Fruit fly (Drosophila melanogaster) whole organism, prepupa: Measurements from ENCODE around the gene CG9550.

Experiments used
- Blimp-1 ChIP-seq: fragments of 200-800 bp; sonication (Bioruptor generic); optimal IDR thresholded peaks from 3 replicates; lab custom pipeline; 2017; ENCODE audit warnings: missing biosample characterization, missing genetic modification characterization, mild to moderate bottlenecking, moderate library complexity, missing genetic modification reagents
- CG10631 ChIP-seq: fragments of 200-800 bp; sonication (Bioruptor generic); optimal IDR thresholded peaks from 2 replicates; lab custom pipeline; 2016; ENCODE audit warnings: missing biosample characterization, missing genetic modification characterization
- CG10669 ChIP-seq: fragments of 200-800 bp; sonication (Bioruptor generic); optimal IDR thresholded peaks from 3 replicates; lab custom pipeline; 2018; ENCODE audit warnings: missing biosample characterization, mild to moderate bottlenecking, missing genetic modification characterization, moderate library complexity
- CG11294 ChIP-seq: fragments of 200-800 bp; sonication (Bioruptor generic); IDR thresholded peaks from 2 replicates; pipeline ENCODE4 v1.3.6; 2022; ENCODE audit warnings: missing biosample characterization, missing genetic modification characterization
- CG11762 ChIP-seq: fragments of 200-800 bp; sonication (Bioruptor generic); optimal IDR thresholded peaks from 3 replicates; lab custom pipeline; 2016; ENCODE audit warnings: missing biosample characterization, missing genetic modification characterization; ENCODE audit not compliant: insufficient read depth
- CG15336 ChIP-seq: fragments of 200-800 bp; sonication (Bioruptor generic); IDR thresholded peaks from 2 replicates; pipeline ENCODE4 v1.3.6; 2022; ENCODE audit warnings: missing biosample characterization, missing genetic modification characterization
- CG1621 ChIP-seq: fragments of 200-800 bp; sonication (Bioruptor generic); optimal IDR thresholded peaks from 3 replicates; lab custom pipeline; 2018; ENCODE audit warnings: missing biosample characterization, mild to moderate bottlenecking, missing genetic modification characterization
- CG16779 ChIP-seq: fragments of 200-800 bp; sonication (Bioruptor generic); optimal IDR thresholded peaks from 3 replicates; lab custom pipeline; 2017; ENCODE audit warnings: missing biosample characterization, mild to moderate bottlenecking, missing genetic modification characterization
- CG3032 ChIP-seq: fragments of 200-800 bp; optimal IDR thresholded peaks from 2 replicates; lab custom pipeline; 2019; ENCODE audit warnings: missing biosample characterization, mild to moderate bottlenecking, missing genetic modification characterization, moderate library complexity
- CG31627 ChIP-seq: fragments of 200-800 bp; sonication (Bioruptor generic); optimal IDR thresholded peaks from 3 replicates; lab custom pipeline; 2016; ENCODE audit warnings: missing biosample characterization, missing genetic modification characterization
- CG32006 ChIP-seq: fragments of 200-800 bp; sonication (Bioruptor generic); optimal IDR thresholded peaks from 3 replicates; lab custom pipeline; 2017; ENCODE audit warnings: missing biosample characterization, mild to moderate bottlenecking, missing genetic modification characterization
- CG3919 ChIP-seq: fragments of 200-800 bp; sonication (Bioruptor generic); optimal IDR thresholded peaks from 3 replicates; lab custom pipeline; 2016; ENCODE audit warnings: missing biosample characterization, missing genetic modification characterization
- CG4318 ChIP-seq: fragments of 200-800 bp; sonication (Bioruptor generic); optimal IDR thresholded peaks from 3 replicates; lab custom pipeline; 2017; ENCODE audit warnings: missing biosample characterization, mild to moderate bottlenecking, missing genetic modification characterization
- CG6163 ChIP-seq: fragments of 200-800 bp; sonication (Bioruptor generic); IDR thresholded peaks from 3 replicates; pipeline ENCODE4 v1.3.6; 2022; ENCODE audit warnings: missing biosample characterization, missing genetic modification characterization
- CG6276 ChIP-seq: fragments of 200-800 bp; sonication (Bioruptor generic); optimal IDR thresholded peaks from 2 replicates; lab custom pipeline; 2017; ENCODE audit warnings: missing biosample characterization, mild to moderate bottlenecking, missing genetic modification characterization
- CG6792 ChIP-seq: fragments of 200-800 bp; sonication (Bioruptor generic); optimal IDR thresholded peaks from 3 replicates; lab custom pipeline; 2016; ENCODE audit warnings: missing biosample characterization, missing genetic modification characterization
- CG6808 ChIP-seq: fragments of 200-800 bp; sonication (Bioruptor generic); optimal IDR thresholded peaks from 3 replicates; lab custom pipeline; 2017; ENCODE audit warnings: missing biosample characterization, missing genetic modification characterization, mild to moderate bottlenecking, moderate library complexity, missing genetic modification reagents
- CG7368 ChIP-seq: fragments of 200-800 bp; sonication (Bioruptor generic); optimal IDR thresholded peaks from 3 replicates; lab custom pipeline; 2016; ENCODE audit warnings: missing biosample characterization, missing genetic modification characterization
- CG8119 ChIP-seq: fragments of 200-800 bp; sonication (Bioruptor generic); IDR thresholded peaks from 3 replicates; pipeline ENCODE4 v1.3.6; 2022; ENCODE audit warnings: missing biosample characterization, missing genetic modification characterization
- CG8632 ChIP-seq: fragments of 200-800 bp; sonication (Bioruptor generic); optimal IDR thresholded peaks from 3 replicates; lab custom pipeline; 2016; ENCODE audit warnings: missing biosample characterization, missing genetic modification characterization
- Eip75B ChIP-seq: fragments of 200-800 bp; sonication (Bioruptor generic); optimal IDR thresholded peaks from 3 replicates; lab custom pipeline; 2016; ENCODE audit warnings: missing biosample characterization, missing genetic modification characterization
- Eip93F ChIP-seq: fragments of 200-800 bp; sonication (Bioruptor generic); optimal IDR thresholded peaks from 2 replicates; lab custom pipeline; 2016; ENCODE audit warnings: missing biosample characterization, mild to moderate bottlenecking, missing genetic modification characterization
- Gug ChIP-seq: fragments of 200-800 bp; sonication (Bioruptor generic); IDR thresholded peaks from 2 replicates; pipeline ENCODE4 v1.3.6; 2022; ENCODE audit warnings: missing biosample characterization, missing genetic modification characterization
- Hr39 ChIP-seq: fragments of 200-800 bp; sonication (Bioruptor generic); optimal IDR thresholded peaks from 2 replicates; lab custom pipeline; 2016; ENCODE audit warnings: missing biosample characterization, missing genetic modification characterization
- Met ChIP-seq: fragments of 200-800 bp; sonication (Bioruptor generic); optimal IDR thresholded peaks from 3 replicates; lab custom pipeline; 2016; ENCODE audit warnings: missing biosample characterization, missing genetic modification characterization
- OdsH ChIP-seq: fragments of 200-800 bp; sonication (Bioruptor generic); optimal IDR thresholded peaks from 3 replicates; lab custom pipeline; 2016; ENCODE audit warnings: missing biosample characterization, missing genetic modification characterization
- Sox102F ChIP-seq: fragments of 200-800 bp; sonication (Bioruptor generic); optimal IDR thresholded peaks from 2 replicates; lab custom pipeline; 2016; ENCODE audit warnings: missing biosample characterization, mild to moderate bottlenecking, missing genetic modification characterization
- Sox15 ChIP-seq: fragments of 200-800 bp; sonication (Bioruptor generic); optimal IDR thresholded peaks from 3 replicates; lab custom pipeline; 2016; ENCODE audit warnings: missing biosample characterization, missing genetic modification characterization
- acj6 ChIP-seq: fragments of 200-800 bp; sonication (Bioruptor generic); optimal IDR thresholded peaks from 3 replicates; lab custom pipeline; 2016; ENCODE audit warnings: missing biosample characterization, missing genetic modification characterization
- dac ChIP-seq: fragments of 200-800 bp; sonication (Bioruptor generic); optimal IDR thresholded peaks from 2 replicates; lab custom pipeline; 2017; ENCODE audit warnings: missing biosample characterization, mild to moderate bottlenecking, missing genetic modification characterization
- eg ChIP-seq: fragments of 200-800 bp; sonication (Bioruptor generic); IDR thresholded peaks from 3 replicates; pipeline ENCODE4 v1.3.6; 2022; ENCODE audit warnings: missing biosample characterization, missing genetic modification characterization
- fkh ChIP-seq: fragments of 200-800 bp; sonication (Bioruptor generic); optimal IDR thresholded peaks from 3 replicates; lab custom pipeline; 2017; ENCODE audit warnings: missing biosample characterization, mild to moderate bottlenecking, missing genetic modification characterization, moderate library complexity
- lz ChIP-seq: fragments of 200-800 bp; sonication (Bioruptor generic); optimal IDR thresholded peaks from 3 replicates; lab custom pipeline; 2016; ENCODE audit warnings: missing biosample characterization, missing genetic modification characterization
- net ChIP-seq: fragments of 200-800 bp; sonication (Bioruptor generic); optimal IDR thresholded peaks from 3 replicates; lab custom pipeline; 2016; ENCODE audit warnings: missing biosample characterization, missing genetic modification characterization
- pdm3 ChIP-seq: fragments of 200-800 bp; sonication (Bioruptor generic); optimal IDR thresholded peaks from 3 replicates; lab custom pipeline; 2016; ENCODE audit warnings: missing biosample characterization, missing genetic modification characterization
- salr ChIP-seq, 2 experiments: fragments of 200-800 bp; sonication (Bioruptor generic); optimal IDR thresholded peaks; 3 replicates each; lab custom pipeline; 2016 to 2018; ENCODE audit warnings: missing biosample characterization in 2 of 2, missing genetic modification characterization in 2 of 2, mild to moderate bottlenecking in 1 of 2
- spab ChIP-seq: fragments of 200-800 bp; sonication (Bioruptor generic); optimal IDR thresholded peaks from 2 replicates; lab custom pipeline; 2017; ENCODE audit warnings: missing biosample characterization, mild to moderate bottlenecking, missing genetic modification characterization, missing genetic modification reagents
- ss ChIP-seq, 2 experiments: fragments of 200-800 bp; sonication (Bioruptor generic); optimal IDR thresholded peaks; 2 replicates in 1 of 2; 3 replicates in 1 of 2; lab custom pipeline; 2017 to 2018; ENCODE audit warnings: mild to moderate bottlenecking in 2 of 2, missing biosample characterization in 2 of 2, missing genetic modification characterization in 2 of 2, moderate library complexity in 1 of 2
- svp ChIP-seq: fragments of 200-800 bp; sonication (Bioruptor generic); peaks from one replicate; lab custom pipeline; 2016; ENCODE audit warnings: missing biosample characterization, missing genetic modification characterization
- topi ChIP-seq: fragments of 200-800 bp; sonication (Bioruptor generic); optimal IDR thresholded peaks from 3 replicates; lab custom pipeline; 2016; ENCODE audit warnings: missing biosample characterization, missing genetic modification characterization
- vri ChIP-seq: fragments of 200-800 bp; sonication (Bioruptor generic); optimal IDR thresholded peaks from 3 replicates; lab custom pipeline; 2016; ENCODE audit warnings: missing biosample characterization, mild to moderate bottlenecking, missing genetic modification characterization

Gene CG9550

DNA sequence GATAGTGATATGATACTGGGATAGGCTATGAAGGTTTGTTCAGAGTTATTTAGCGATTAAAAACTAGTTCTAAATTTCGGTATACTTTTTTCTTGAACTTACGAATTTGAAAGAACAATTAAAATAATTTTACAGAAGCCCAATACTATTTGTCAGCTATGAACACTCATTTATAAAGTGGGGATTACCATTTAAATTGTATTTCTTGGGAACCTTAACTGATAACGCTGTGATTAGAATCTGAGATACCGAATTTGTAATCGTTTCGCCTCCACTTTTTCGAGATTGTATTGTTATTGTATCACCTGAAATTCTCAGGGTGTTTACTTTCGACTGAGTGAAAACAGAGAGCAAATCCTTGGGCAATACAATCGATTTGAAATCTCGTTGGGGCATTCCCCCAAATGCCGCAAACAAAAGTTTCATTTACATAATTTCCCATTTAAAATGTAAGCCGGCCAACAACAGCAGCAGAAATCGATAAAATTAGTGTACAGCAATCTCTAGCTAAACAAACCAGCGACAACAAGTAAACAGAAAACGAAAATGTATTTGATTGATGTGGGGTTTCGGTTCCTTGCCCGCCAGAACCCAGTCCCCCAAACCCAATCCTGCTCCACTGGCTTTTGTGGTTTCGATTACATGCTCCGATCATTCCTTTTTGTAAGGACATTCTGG is 3.9 kb downstream of the CG9550 start:
- TF ChIP-seq fkh (GFP tag; lab: Kevin White, UChicago) (peak; percentile 32), Eip75B (GFP tag; lab: Kevin White, UChicago) (no peak)
- TF ChIP-seq, all 60 proteins: peak for 1

DNA sequence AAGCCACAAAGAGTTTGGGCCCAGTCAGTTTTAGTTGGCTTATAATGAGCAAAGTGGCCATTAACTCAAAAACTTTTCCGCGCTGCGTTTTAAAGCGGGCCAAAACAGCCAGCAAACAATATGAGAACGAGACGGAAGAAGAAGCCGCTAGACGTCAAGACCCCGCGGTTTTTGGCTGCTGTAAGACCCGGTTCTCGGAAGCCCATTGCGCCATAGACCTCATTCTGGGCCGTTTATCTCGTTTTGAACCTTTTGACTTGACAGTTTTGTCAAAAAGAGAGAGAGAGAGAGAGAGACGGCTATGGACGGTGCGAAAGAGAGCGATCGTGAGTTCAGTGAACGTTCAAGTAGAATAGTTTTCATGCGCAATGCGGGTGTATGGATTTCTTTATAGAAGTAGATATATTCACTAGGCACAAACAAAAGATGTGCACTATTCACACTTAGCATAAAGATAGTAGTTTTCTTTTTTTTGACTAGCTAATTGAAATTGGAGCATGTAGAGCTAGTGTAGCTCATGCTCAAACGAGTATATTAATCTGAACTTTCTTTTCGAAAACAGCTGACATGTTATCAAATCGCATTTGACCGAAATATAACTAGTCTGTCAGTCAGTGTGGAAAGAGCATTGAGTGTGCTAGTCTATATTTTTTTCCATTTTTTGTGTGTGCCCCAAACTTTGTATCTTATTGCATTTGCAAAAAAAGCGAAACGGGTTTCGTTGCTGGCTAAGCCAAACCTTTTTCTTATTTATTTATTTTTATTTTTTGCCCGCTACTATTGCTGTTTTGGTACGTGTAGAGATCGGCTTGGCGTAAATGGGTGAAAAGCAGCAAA is 6.3 kb downstream of the CG9550 start:
- TF ChIP-seq CG32006 (peak; percentile 25), Gug (GFP tag; lab: Robert Waterston, UW) (no peak), CG10631 (no peak), Blimp-1 (GFP tag; lab: Kevin White, UChicago) (no peak), CG6808 (GFP tag; lab: Kevin White, UChicago) (no peak), CG15336 (GFP tag; lab: Robert Waterston, UW) (peak; percentile 57), dac (GFP tag; lab: Kevin White, UChicago) (no peak), CG6276 (GFP tag; lab: Kevin White, UChicago) (peak; percentile 80), eg (peak; percentile 67; the same call in 2 of the 3 replicates), CG8119 (peak; percentile 54; the same call in 2 of the 3 replicates), Met (no peak), lz (GFP tag; lab: Kevin White, UChicago) (no peak)

- TF ChIP-seq topi (no peak), CG6276 (GFP tag; lab: Kevin White, UChicago) (peak; percentile 56)
- TF ChIP-seq, all 60 proteins: peak for 1
These were observed 6.8 kb downstream of the CG9550 start for dm6 chr2L:6503724-6504037.

- peak; percentile 37 for TF ChIP-seq Met
- peak; percentile 54 for TF ChIP-seq net (GFP tag; lab: Kevin White, UChicago)
- TF ChIP-seq Sox102F (GFP tag; lab: Kevin White, UChicago): peak; percentile 37
- peak; percentile 64 for TF ChIP-seq CG6792 (GFP tag; lab: Kevin White, UChicago)
- peak in 1 of 2 experiments; percentile 50 for TF ChIP-seq ss (GFP tag; optimal IDR thresholded peaks at IDR 0.05; lab: Kevin White, UChicago)
- TF ChIP-seq acj6 (GFP tag; lab: Kevin White, UChicago): peak; percentile 68
- peak; percentile 41 for TF ChIP-seq CG7368 (GFP tag; lab: Kevin White, UChicago)
- peak; percentile 73 for TF ChIP-seq eg
- no peak for TF ChIP-seq Eip93F (GFP tag; lab: Kevin White, UChicago)
- TF ChIP-seq Sox15 (GFP tag; lab: Kevin White, UChicago): peak; percentile 57
- TF ChIP-seq CG1621 (tag; lab: Kevin White, UChicago): peak; percentile 4
- TF ChIP-seq salr (GFP tag; optimal IDR thresholded peaks at IDR 0.05; lab: Kevin White, UChicago): peak in 1 of 2 experiments; percentile 12
- TF ChIP-seq CG8119: peak; percentile 64
- TF ChIP-seq CG32006: peak; percentile 75
- no peak for TF ChIP-seq Hr39 (GFP tag; lab: Kevin White, UChicago)
- TF ChIP-seq CG6276 (GFP tag; lab: Kevin White, UChicago): peak; percentile 43
- TF ChIP-seq CG3919 (GFP tag; lab: Kevin White, UChicago): peak; percentile 69
- TF ChIP-seq CG4318: peak; percentile 41
- TF ChIP-seq fkh (GFP tag; lab: Kevin White, UChicago): no peak
- no peak for TF ChIP-seq CG16779 (tag; lab: Kevin White, UChicago)
- peak; percentile 43 for TF ChIP-seq CG11762 (GFP tag; lab: Kevin White, UChicago)
- peak; percentile 68; the same call in 2 of the 3 replicates for TF ChIP-seq CG6163 (GFP tag; lab: Robert Waterston, UW)
- peak; percentile 16 for TF ChIP-seq lz (GFP tag; lab: Kevin White, UChicago)
- peak; percentile 74 for TF ChIP-seq CG8632 (GFP tag; lab: Kevin White, UChicago)
- peak; percentile 25; the same call in 1 of the 2 replicates for TF ChIP-seq CG11294 (GFP tag; lab: Robert Waterston, UW)
- no peak for TF ChIP-seq svp (GFP tag; lab: Kevin White, UChicago)
- peak; percentile 73 for TF ChIP-seq OdsH
- TF ChIP-seq pdm3: peak; percentile 54
- 0 out of 2 replicates have a peak, but pooled peaks have one; percentile 27 for TF ChIP-seq Gug (GFP tag; lab: Robert Waterston, UW)
- peak; percentile 43 for TF ChIP-seq CG31627
- TF ChIP-seq CG3032 (tag; lab: Kevin White, UChicago): peak; percentile 46
- TF ChIP-seq CG10669 (GFP tag; lab: Kevin White, UChicago): peak; percentile 44
- TF ChIP-seq vri (GFP tag; lab: Kevin White, UChicago): no peak
- TF ChIP-seq spab (GFP tag; lab: Kevin White, UChicago): peak; percentile 26
- TF ChIP-seq topi: no peak
These were observed 11.8 kb downstream of the CG9550 start for dm6 chr2L:6508666-6509065.
